Worm (Caenorhabditis elegans) whole organism, mixed stage, embryonic: Measurements from ENCODE around the gene clc-27.

ENCODE experiments used
- elt-3 ChIP-seq: fragments of 150-350 bp; optimal IDR thresholded peaks from 2 replicates; lab custom pipeline; 2014; ENCODE audit warnings: missing biosample characterization, missing genetic modification characterization
- flh-1 ChIP-seq: fragments of 200-800 bp; sonication (Bioruptor generic); optimal IDR thresholded peaks from 2 replicates; lab custom pipeline; 2018; ENCODE audit warnings: mild to moderate bottlenecking, missing genetic modification characterization, moderate library complexity, missing compliant biosample characterization
- hlh-1 ChIP-seq: fragments of 150-350 bp; optimal IDR thresholded peaks from 2 replicates; lab custom pipeline; 2014; ENCODE audit warnings: missing biosample characterization, missing genetic modification reagents, missing genetic modification characterization
- lsy-2 ChIP-seq: fragments of 150-350 bp; optimal IDR thresholded peaks from 2 replicates; lab custom pipeline; 2014; ENCODE audit warnings: missing biosample characterization, missing genetic modification characterization
- unc-39 ChIP-seq: fragments of 150-350 bp; optimal IDR thresholded peaks from 2 replicates; lab custom pipeline; 2014; ENCODE audit warnings: missing biosample characterization, missing genetic modification characterization
- zip-8 ChIP-seq: fragments of 150-350 bp; optimal IDR thresholded peaks from 2 replicates; lab custom pipeline; 2014; ENCODE audit warnings: missing biosample characterization, missing genetic modification characterization

- TF ChIP-seq zip-8 (tag; lab: Kevin White, UChicago) (no peak), unc-39 (tag; lab: Kevin White, UChicago) (no peak), elt-3 (tag; lab: Kevin White, UChicago) (no peak), lsy-2 (tag; lab: Kevin White, UChicago) (no peak), hlh-1 (tag; lab: Kevin White, UChicago) (no peak), flh-1 (GFP tag; lab: Kevin White, UChicago) (no peak)
Measured at ce11 chrIII:1051877-1052276, 43.7 kb downstream of the clc-27 start.
